Worm (Caenorhabditis elegans) whole organism, L4 larva: Measurements from ENCODE around the gene nhr-9.

Experiments used
- daf-19 ChIP-seq: fragments of 200-800 bp; sonication (Bioruptor generic); conservative IDR thresholded peaks from 2 replicates; pipeline ENCODE4 v1.3.6; 2022; ENCODE audit warnings: missing genetic modification characterization, missing compliant biosample characterization
- fos-1 ChIP-seq: fragments of 150-350 bp; optimal IDR thresholded peaks from 2 replicates; lab custom pipeline; 2014; ENCODE audit warnings: missing biosample characterization, missing genetic modification characterization
- mep-1 ChIP-seq: fragments of 150-350 bp; sonication (generic microtip); optimal IDR thresholded peaks from 3 replicates; lab custom pipeline; 2014; ENCODE audit warnings: missing biosample characterization, missing genetic modification characterization
- pqm-1 ChIP-seq: sonication (generic microtip); optimal IDR thresholded peaks from 2 replicates; lab custom pipeline; 2017; ENCODE audit warnings: missing biosample characterization, missing genetic modification characterization
- unc-130 ChIP-seq: sonication (generic microtip); optimal IDR thresholded peaks from 2 replicates; lab custom pipeline; 2016; ENCODE audit warnings: missing genetic modification reagents, missing genetic modification characterization, missing compliant biosample characterization
- ztf-7 ChIP-seq: fragments of 150-350 bp; optimal IDR thresholded peaks from 2 replicates; lab custom pipeline; 2014; ENCODE audit warnings: missing biosample characterization, missing genetic modification characterization

DNA sequence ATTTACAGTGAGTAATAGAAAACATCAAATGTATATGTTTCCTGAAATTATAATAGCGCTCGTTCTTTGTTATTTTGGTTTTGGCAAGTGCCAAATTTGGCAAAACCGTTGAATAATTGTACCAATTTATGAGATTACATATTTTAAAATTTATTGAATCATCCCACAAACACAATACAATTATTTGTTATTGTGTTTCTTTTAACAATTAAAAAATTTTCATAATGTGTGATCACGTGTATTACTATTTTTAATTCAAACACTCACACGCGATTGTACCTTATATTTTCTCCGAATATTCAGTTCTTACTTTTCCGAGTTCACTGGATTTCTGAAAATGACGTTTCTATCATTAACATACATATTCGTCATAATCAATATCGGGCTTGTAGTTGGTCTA, 39.0 kb upstream of the nhr-9 start, which contains the start of gene R01H2.2:
- TF ChIP-seq pqm-1 (tag; lab: Kevin White, UChicago): no peak
- TF ChIP-seq fos-1 (tag; lab: Kevin White, UChicago): no peak
- no peak for TF ChIP-seq unc-130 (GFP tag; lab: Kevin White, UChicago)
- TF ChIP-seq mep-1 (tag; lab: Kevin White, UChicago): no peak
- no peak for TF ChIP-seq ztf-7 (tag; lab: Kevin White, UChicago)
- TF ChIP-seq daf-19 (GFP tag; lab: Robert Waterston, UW): no peak
